Fruit fly (Drosophila melanogaster): ENCODE data around the gene CG4743.

The CG4743 gene

dm6 chr3R:25630541-25630940 lies 49.8 kb downstream of the CG4743 start (continued):
- TF ChIP-seq CG2129 (GFP tag; IDR thresholded peaks at IDR 0.05; ENCODE audit: partially characterized antibody) (no peak), PHDP (tag; optimal IDR thresholded peaks at IDR 0.05) (peak; percentile 53), CG1603 (tag; optimal IDR thresholded peaks at IDR 0.05) (peak; percentile 29), Lpt (GFP tag; optimal IDR thresholded peaks at IDR 0.05) (no peak), Hand (GFP tag; optimal IDR thresholded peaks at IDR 0.05) (no peak), D19A (tag; optimal IDR thresholded peaks at IDR 0.05) (no peak), Eip74EF (GFP tag; optimal IDR thresholded peaks at IDR 0.05) (no peak), ATbp (GFP tag; optimal IDR thresholded peaks at IDR 0.05) (no peak), Fer1 (GFP tag; optimal IDR thresholded peaks at IDR 0.05) (peak; percentile 25), CG13424 (tag; optimal IDR thresholded peaks at IDR 0.05) (peak; percentile 20), CG17385 (GFP tag; optimal IDR thresholded peaks at IDR 0.05) (no peak), Kr (GFP tag; optimal IDR thresholded peaks at IDR 0.05) (no peak), CG13123 (GFP tag; optimal IDR thresholded peaks at IDR 0.05) (no peak), E2f1 (GFP tag; IDR thresholded peaks at IDR 0.05) (peak; percentile 43), CG34422 (GFP tag; IDR thresholded peaks at IDR 0.05) (peak; percentile 22; the same call in 1 of the 3 replicates), CG10366 (GFP tag; IDR thresholded peaks at IDR 0.05) (no peak), Sox100B (GFP tag; optimal IDR thresholded peaks at IDR 0.05) (no peak), Vsx1 (GFP tag; optimal IDR thresholded peaks at IDR 0.05) (no peak), CG12155 (GFP tag; optimal IDR thresholded peaks at IDR 0.05) (no peak), mirr (GFP tag; optimal IDR thresholded peaks at IDR 0.05) (no peak), Jarid2 (GFP tag; optimal IDR thresholded peaks at IDR 0.05) (no peak), Ets65A (GFP tag) (peak; percentile 63), fd64A (GFP tag; optimal IDR thresholded peaks at IDR 0.05) (no peak), CG16863 (GFP tag; optimal IDR thresholded peaks at IDR 0.05) (no peak), CG32772 (GFP tag; IDR thresholded peaks at IDR 0.05) (0 out of 2 replicates have a peak, but pooled peaks have one; percentile 26), CG12391 (tag; optimal IDR thresholded peaks at IDR 0.05) (peak; percentile 35), CG12299 (tag; optimal IDR thresholded peaks at IDR 0.05) (peak; percentile 14), btn (GFP tag; optimal IDR thresholded peaks at IDR 0.05) (no peak), fd96Cb (tag; optimal IDR thresholded peaks at IDR 0.05) (peak; percentile 27), nom (GFP tag; optimal IDR thresholded peaks at IDR 0.05) (no peak), slbo (GFP tag; IDR thresholded peaks at IDR 0.05) (peak; percentile 39; the same call in 1 of the 2 replicates), CG12769 (tag; optimal IDR thresholded peaks at IDR 0.05) (peak; percentile 45), dmrt11E (tag; optimal IDR thresholded peaks at IDR 0.05) (peak; percentile 20), CG2712 (tag; optimal IDR thresholded peaks at IDR 0.05) (peak; percentile 23), vvl (GFP tag; IDR thresholded peaks at IDR 0.05) (peak; percentile 38), CG10979 (tag; optimal IDR thresholded peaks at IDR 0.05) (peak; percentile 19), bsh (GFP tag; optimal IDR thresholded peaks at IDR 0.05) (peak in 1 of 2 experiments; percentile 55), onecut (GFP tag; IDR thresholded peaks at IDR 0.05) (no peak), phol (tag; optimal IDR thresholded peaks at IDR 0.05) (peak; percentile 34), al (GFP tag; IDR thresholded peaks at IDR 0.05) (no peak), lmd (GFP tag; IDR thresholded peaks at IDR 0.05) (peak; percentile 39; the same call in 1 of the 2 replicates), BEAF-32 (GFP tag; optimal IDR thresholded peaks at IDR 0.05) (no peak), ssp (GFP tag; IDR thresholded peaks at IDR 0.05) (no peak), Deaf1 (tag; optimal IDR thresholded peaks at IDR 0.05) (no peak), pho (GFP tag; optimal IDR thresholded peaks at IDR 0.05) (no peak), Adf1 (GFP tag; IDR thresholded peaks at IDR 0.05) (no peak), CG17328 (GFP tag; IDR thresholded peaks at IDR 0.05) (0 out of 2 replicates have a peak, but pooled peaks have one; percentile 27), YL-1 (GFP tag; optimal IDR thresholded peaks at IDR 0.05) (no peak), CG17829 (tag; optimal IDR thresholded peaks at IDR 0.05) (peak; percentile 11), CG9215 (GFP tag; IDR thresholded peaks at IDR 0.05) (no peak)

Data from whole organism, embryonic.